Fruit fly (Drosophila melanogaster): ENCODE results near the gene HIP.
A peak's percentile ranks its signal among the peaks of the same experiment; 100 is the strongest.

HIP gene

dm6 chrX:3768202-3768601 lies 30.7 kb upstream of the HIP start (continued):
- TF ChIP-seq CG10267 (tag; optimal IDR thresholded peaks at IDR 0.05) = peak; percentile 18
- no peak for TF ChIP-seq sna (GFP tag; IDR thresholded peaks at IDR 0.05; ENCODE audit: partially characterized antibody)
- TF ChIP-seq prd (optimal IDR thresholded peaks at IDR 0.05) = no peak
- peak; percentile 63; the same call in 2 of the 3 replicates for TF ChIP-seq prd (GFP tag; IDR thresholded peaks at IDR 0.05)
- peak; percentile 1 for TF ChIP-seq CG1602 (GFP tag; optimal IDR thresholded peaks at IDR 0.05)
- no peak for TF ChIP-seq CHES-1-like (GFP tag; optimal IDR thresholded peaks at IDR 0.05)
- no peak for TF ChIP-seq CG6272 (GFP tag; IDR thresholded peaks at IDR 0.05)
- no peak for TF ChIP-seq CG6813 (GFP tag; optimal IDR thresholded peaks at IDR 0.05)
- TF ChIP-seq bab2 (GFP tag; optimal IDR thresholded peaks at IDR 0.05) = peak; percentile 1
- no peak for TF ChIP-seq kni (GFP tag; optimal IDR thresholded peaks at IDR 0.05)
- TF ChIP-seq CG8944 (GFP tag; optimal IDR thresholded peaks at IDR 0.05) = no peak
- TF ChIP-seq CG11093 (GFP tag; IDR thresholded peaks at IDR 0.05) = no peak
- no peak for TF ChIP-seq btn (GFP tag; optimal IDR thresholded peaks at IDR 0.05)
- peak; percentile 39 for TF ChIP-seq PHDP (tag; optimal IDR thresholded peaks at IDR 0.05)

- TF ChIP-seq nom (GFP tag; optimal IDR thresholded peaks at IDR 0.05) (no peak), lov (optimal IDR thresholded peaks at IDR 0.05) (no peak), lov (GFP tag; IDR thresholded peaks at IDR 0.05) (no peak), seq (GFP tag; IDR thresholded peaks at IDR 0.05) (peak; percentile 41; the same call in 1 of the 2 replicates), tna (GFP tag; IDR thresholded peaks at IDR 0.05; ENCODE audit: partially characterized antibody) (no peak), D19A (tag; optimal IDR thresholded peaks at IDR 0.05) (peak; percentile 50), Xrp1 (GFP tag; IDR thresholded peaks at IDR 0.05) (0 out of 2 replicates have a peak, but pooled peaks have one; percentile 9), zf30C (GFP tag; optimal IDR thresholded peaks at IDR 0.05) (no peak), Med (GFP tag) (peak; percentile 72), Dek (tag; optimal IDR thresholded peaks at IDR 0.05) (no peak), Trl (optimal IDR thresholded peaks at IDR 0.05) (no peak), Trl (GFP tag; optimal IDR thresholded peaks at IDR 0.05) (no peak), da (GFP tag; optimal IDR thresholded peaks at IDR 0.05) (no peak), ro (GFP tag; IDR thresholded peaks at IDR 0.05) (no peak), Doc3 (GFP tag; IDR thresholded peaks at IDR 0.05; ENCODE audit: partially characterized antibody) (no peak)
These were observed 26.5 kb upstream of the HIP start for dm6 chrX:3772434-3772810.

dm6 chrX:3772811-3773740 lies 25.9 kb upstream of the HIP start:
- TF ChIP-seq Hr51 (GFP tag; optimal IDR thresholded peaks at IDR 0.05) (peak in 1 of 2 experiments; percentile 75), Camta (GFP tag; optimal IDR thresholded peaks at IDR 0.05) (peak; percentile 38), p53 (GFP tag; optimal IDR thresholded peaks at IDR 0.05) (no peak), Vsx1 (GFP tag; optimal IDR thresholded peaks at IDR 0.05) (peak; percentile 50), dimm (GFP tag; IDR thresholded peaks at IDR 0.05) (no peak), schlank (tag; optimal IDR thresholded peaks at IDR 0.05) (peak; percentile 65), emc (GFP tag; optimal IDR thresholded peaks at IDR 0.05) (no peak), run (tag; optimal IDR thresholded peaks at IDR 0.05) (no peak), gsb (GFP tag; IDR thresholded peaks at IDR 0.05) (peak; percentile 21; the same call in 1 of the 2 replicates), br (optimal IDR thresholded peaks at IDR 0.05) (no peak), CG13296 (GFP tag; optimal IDR thresholded peaks at IDR 0.05) (peak; percentile 85), CG8359 (GFP tag; optimal IDR thresholded peaks at IDR 0.05; ENCODE audit: borderline replicate concordance) (no peak), sob (GFP tag; IDR thresholded peaks at IDR 0.05) (peak; percentile 68), Fer3 (tag; optimal IDR thresholded peaks at IDR 0.05) (peak; percentile 82), ase (GFP tag; IDR thresholded peaks at IDR 0.05) (0 out of 3 replicates have a peak, but pooled peaks have one; percentile 32), CG7839 (tag; optimal IDR thresholded peaks at IDR 0.05) (peak; percentile 83), CG8281 (tag; optimal IDR thresholded peaks at IDR 0.05) (peak; percentile 56), CG18476 (GFP tag; optimal IDR thresholded peaks at IDR 0.05) (peak; percentile 51), CG18262 (tag; optimal IDR thresholded peaks at IDR 0.05) (peak; percentile 82), Meics (GFP tag; optimal IDR thresholded peaks at IDR 0.05) (peak; percentile 87)
